Fruit fly (Drosophila melanogaster): ENCODE results near the gene CG2983.

CG2983 gene

DNA sequence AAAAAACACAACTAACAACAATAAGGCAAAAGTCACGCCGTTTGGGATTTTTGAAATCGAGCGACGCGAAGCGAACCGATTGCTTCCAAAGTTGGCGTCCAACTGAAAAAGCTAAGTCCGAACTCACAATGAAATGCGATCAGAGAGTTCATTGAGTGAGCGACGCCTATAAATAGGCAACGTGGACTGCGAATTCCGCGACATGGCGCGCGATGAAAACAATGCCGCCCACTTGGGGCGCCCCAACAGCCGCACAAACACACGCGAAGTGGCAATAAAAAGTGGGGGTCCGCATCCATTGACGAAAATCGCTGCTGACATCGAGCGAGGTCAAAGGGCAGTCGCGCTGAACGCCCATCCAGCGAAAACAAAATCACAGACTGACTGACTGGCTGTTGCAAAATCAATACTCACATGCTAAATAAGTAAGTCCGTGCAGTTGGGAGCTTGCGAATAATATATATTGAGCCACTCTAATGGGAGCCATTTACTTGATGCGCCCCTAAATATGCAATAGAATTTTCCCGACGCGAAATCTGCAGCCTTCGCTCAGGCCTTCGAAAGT is 7.9 kb downstream of the CG2983 start (continued):
- TF ChIP-seq CG13624 (GFP tag; optimal IDR thresholded peaks at IDR 0.05) (no peak), Kr (GFP tag; optimal IDR thresholded peaks at IDR 0.05) (no peak), CG15269 (tag; optimal IDR thresholded peaks at IDR 0.05) (no peak), Med (GFP tag) (peak; percentile 16), tup (GFP tag; optimal IDR thresholded peaks at IDR 0.05) (no peak), Ets97D (GFP tag; optimal IDR thresholded peaks at IDR 0.05) (no peak), usp (GFP tag; optimal IDR thresholded peaks at IDR 0.05) (no peak), sqz (GFP tag; optimal IDR thresholded peaks at IDR 0.05) (no peak), esg (GFP tag; conservative IDR thresholded peaks at IDR 0.05) (no peak), Deaf1 (tag; optimal IDR thresholded peaks at IDR 0.05) (no peak), HLH4C (GFP tag; IDR thresholded peaks at IDR 0.05; ENCODE audit: partially characterized antibody) (no peak), CG3163 (GFP tag; optimal IDR thresholded peaks at IDR 0.05) (no peak), CG42726 (GFP tag; IDR thresholded peaks at IDR 0.05; ENCODE audit: partially characterized antibody) (0 out of 2 replicates have a peak, but pooled peaks have one; percentile 10), CG18476 (GFP tag; optimal IDR thresholded peaks at IDR 0.05) (no peak), NfI (GFP tag; optimal IDR thresholded peaks at IDR 0.05) (peak; percentile 2), pros (GFP tag; optimal IDR thresholded peaks at IDR 0.05) (no peak), ab (GFP tag; optimal IDR thresholded peaks at IDR 0.05) (no peak), CG10147 (GFP tag; optimal IDR thresholded peaks at IDR 0.05) (no peak), CG6254 (GFP tag; optimal IDR thresholded peaks at IDR 0.05) (no peak), oc (tag; optimal IDR thresholded peaks at IDR 0.05) (no peak), Pdp1 (GFP tag; optimal IDR thresholded peaks at IDR 0.05) (peak in 1 of 2 experiments; percentile 74), CG11247 (GFP tag; IDR thresholded peaks at IDR 0.05) (no peak), CG2889 (GFP tag; IDR thresholded peaks at IDR 0.05) (no peak), TFAM (GFP tag; optimal IDR thresholded peaks at IDR 0.05) (no peak), CG7786 (GFP tag; optimal IDR thresholded peaks at IDR 0.05) (no peak), pan (optimal IDR thresholded peaks at IDR 0.05) (no peak), pan (GFP tag; optimal IDR thresholded peaks at IDR 0.05 in 1 of 2, IDR thresholded peaks at IDR 0.05 in 1 of 2) (no peak), CG13287 (GFP tag; IDR thresholded peaks at IDR 0.05; ENCODE audit: partially characterized antibody) (peak; percentile 5; the same call in 1 of the 2 replicates), Gsc (GFP tag; IDR thresholded peaks at IDR 0.05) (no peak), bsh (GFP tag; optimal IDR thresholded peaks at IDR 0.05) (no peak), CG34376 (GFP tag; optimal IDR thresholded peaks at IDR 0.05) (no peak), HHEX (GFP tag; optimal IDR thresholded peaks at IDR 0.05) (no peak), Six4 (GFP tag; optimal IDR thresholded peaks at IDR 0.05) (no peak), caup (GFP tag; optimal IDR thresholded peaks at IDR 0.05; ENCODE audit: severe bottlenecking) (no peak), z (GFP tag; IDR thresholded peaks at IDR 0.05) (0 out of 3 replicates have a peak, but pooled peaks have one; percentile 39), stc (GFP tag; IDR thresholded peaks at IDR 0.05) (no peak), tio (GFP tag; optimal IDR thresholded peaks at IDR 0.05) (no peak), dmrt11E (tag; optimal IDR thresholded peaks at IDR 0.05) (no peak), knrl (GFP tag; IDR thresholded peaks at IDR 0.05; ENCODE audit: partially characterized antibody) (no peak), Oli (tag; optimal IDR thresholded peaks at IDR 0.05) (no peak), en (GFP tag; optimal IDR thresholded peaks at IDR 0.05) (no peak), CG10431 (GFP tag; optimal IDR thresholded peaks at IDR 0.05) (no peak), CkIIα-i1 (GFP tag; IDR thresholded peaks at IDR 0.05) (no peak), CG13775 (GFP tag; optimal IDR thresholded peaks at IDR 0.05) (no peak), mam (GFP tag; optimal IDR thresholded peaks at IDR 0.05) (no peak), twi (tag; optimal IDR thresholded peaks at IDR 0.05) (no peak), tll (GFP tag; optimal IDR thresholded peaks at IDR 0.05) (no peak), CG2712 (tag; optimal IDR thresholded peaks at IDR 0.05) (no peak), Spps (tag; optimal IDR thresholded peaks at IDR 0.05) (no peak), sug (tag; optimal IDR thresholded peaks at IDR 0.05) (no peak)

All from whole organism, embryonic.